Fruit fly (Drosophila melanogaster): ENCODE measurements around the gene yellow-e3.
A peak's percentile ranks its signal among the peaks of the same experiment; 100 is the strongest.

DNA sequence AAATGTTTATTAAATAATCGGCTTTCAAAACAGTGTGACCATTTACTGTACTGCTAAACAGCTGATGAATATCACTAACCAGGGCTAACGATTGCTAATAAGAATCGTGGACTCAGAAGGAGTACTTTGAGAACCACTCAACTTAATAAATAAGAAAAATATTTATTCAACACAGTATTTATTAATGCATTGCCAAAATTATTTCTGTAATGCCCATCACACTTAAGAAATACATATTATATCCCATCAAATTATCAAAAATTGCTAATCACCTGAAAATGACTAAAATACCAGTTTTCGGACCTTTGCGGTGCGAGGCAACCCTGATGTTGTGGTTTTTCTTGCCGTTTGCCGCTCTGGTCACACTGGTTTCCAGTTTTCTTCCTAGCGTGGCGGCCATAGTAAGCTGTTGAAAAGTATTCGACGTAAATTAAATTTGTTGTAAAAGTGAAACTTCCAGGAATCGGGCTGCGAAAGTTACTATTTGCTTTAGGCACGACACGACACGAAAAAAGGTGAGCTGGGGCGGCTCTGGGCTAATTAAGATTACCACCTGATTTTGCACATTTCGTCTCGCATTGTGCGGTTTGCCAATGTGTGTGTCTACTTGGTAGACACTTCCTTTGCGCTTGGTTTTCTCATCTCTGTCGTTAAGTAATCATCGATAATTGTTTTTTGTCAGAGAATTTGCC, 22.8 kb downstream of the yellow-e3 start, which contains the start of the genes mRpS21 and Droj2:
- TF ChIP-seq CG12768 (GFP tag; optimal IDR thresholded peaks at IDR 0.05): peak; percentile 39
- no peak for TF ChIP-seq cnc (optimal IDR thresholded peaks at IDR 0.05)
- peak; percentile 47 for TF ChIP-seq CG7045 (GFP tag; optimal IDR thresholded peaks at IDR 0.05)
- TF ChIP-seq toe (GFP tag; optimal IDR thresholded peaks at IDR 0.05): peak; percentile 80
- TF ChIP-seq CG14711 (tag; optimal IDR thresholded peaks at IDR 0.05): peak; percentile 92
- peak; percentile 40 for TF ChIP-seq tj (GFP tag; optimal IDR thresholded peaks at IDR 0.05)
- peak; percentile 66 for TF ChIP-seq bab1 (GFP tag; optimal IDR thresholded peaks at IDR 0.05)
